Worm (Caenorhabditis elegans): ENCODE data around the gene F14F9.2.

- no peak for TF ChIP-seq ceh-27 (GFP tag; optimal IDR thresholded peaks at IDR 0.05)
- TF ChIP-seq sea-2 (GFP tag; IDR thresholded peaks at IDR 0.05): no peak
- TF ChIP-seq die-1 (tag; optimal IDR thresholded peaks at IDR 0.05): no peak
- no peak for TF ChIP-seq nhr-120 (GFP tag; IDR thresholded peaks at IDR 0.05)
- TF ChIP-seq unc-62 (GFP tag; optimal IDR thresholded peaks at IDR 0.05): no peak
- no peak for TF ChIP-seq sptf-2 (GFP tag; optimal IDR thresholded peaks at IDR 0.05)
- no peak for TF ChIP-seq ceh-40 (GFP tag; IDR thresholded peaks at IDR 0.05)
- TF ChIP-seq rpc-1 (optimal IDR thresholded peaks at IDR 0.05): no peak
- no peak for TF ChIP-seq rpc-1 (tag; optimal IDR thresholded peaks at IDR 0.05)
These were observed 34.0 kb upstream of the F14F9.2 start, which contains the start of gene ugt-63 for ce11 chrV:5110684-5111083.
